Fruit fly (Drosophila melanogaster) whole organism, embryonic: ENCODE measurements around the gene hyd.
A peak's percentile ranks its signal among the peaks of the same experiment; 100 is the strongest.

Experiments
- CG1024 ChIP-seq: fragments of 200-800 bp; sonication (Bioruptor generic); IDR thresholded peaks from 2 replicates; pipeline ENCODE4 v1.3.6; 2022; ENCODE audit warnings: missing biosample characterization, missing genetic modification characterization
- CG10431 ChIP-seq: fragments of 200-800 bp; sonication (Bioruptor generic); optimal IDR thresholded peaks from 3 replicates; lab custom pipeline; 2018; ENCODE audit warnings: missing biosample characterization, mild to moderate bottlenecking, missing genetic modification characterization
- CG10543 ChIP-seq: fragments of 200-800 bp; sonication (Bioruptor generic); optimal IDR thresholded peaks from 3 replicates; lab custom pipeline; 2017; ENCODE audit warnings: missing biosample characterization, mild to moderate bottlenecking, missing genetic modification characterization, moderate library complexity
- CG11247 ChIP-seq: fragments of 200-800 bp; sonication (Bioruptor generic); IDR thresholded peaks from 2 replicates; pipeline ENCODE4 v1.3.6; 2022; ENCODE audit warnings: missing biosample characterization, missing genetic modification characterization
- CG11695 ChIP-seq: fragments of 200-800 bp; sonication (Bioruptor generic); IDR thresholded peaks from 3 replicates; pipeline ENCODE4 v1.3.6; 2022; ENCODE audit warnings: missing biosample characterization, missing genetic modification characterization
- CG12155 ChIP-seq: fragments of 200-800 bp; sonication (Bioruptor generic); optimal IDR thresholded peaks from 3 replicates; lab custom pipeline; 2016; ENCODE audit warnings: missing biosample characterization, missing genetic modification characterization
- CG12219 ChIP-seq: fragments of 200-800 bp; sonication (Bioruptor generic); optimal IDR thresholded peaks from 3 replicates; lab custom pipeline; 2018; ENCODE audit warnings: missing biosample characterization, mild to moderate bottlenecking, missing genetic modification characterization
- CG1529 ChIP-seq: fragments of 200-800 bp; sonication (Bioruptor generic); optimal IDR thresholded peaks from 3 replicates; lab custom pipeline; 2018; ENCODE audit warnings: missing biosample characterization, missing genetic modification characterization
- CG17912 ChIP-seq: fragments of 200-800 bp; sonication (Bioruptor generic); optimal IDR thresholded peaks from 2 replicates; lab custom pipeline; 2018; ENCODE audit warnings: missing biosample characterization, mild to moderate bottlenecking, missing genetic modification characterization
- CG2199 ChIP-seq: fragments of 200-800 bp; sonication (Bioruptor generic); IDR thresholded peaks from 3 replicates; pipeline ENCODE4 v1.3.6; 2022; ENCODE audit warnings: missing biosample characterization, missing genetic modification characterization
- CG2202 ChIP-seq: fragments of 200-800 bp; sonication (Bioruptor generic); optimal IDR thresholded peaks from 2 replicates; lab custom pipeline; 2018; ENCODE audit warnings: missing biosample characterization, mild to moderate bottlenecking, missing genetic modification characterization
- CG30020 ChIP-seq: fragments of 200-800 bp; optimal IDR thresholded peaks from 2 replicates; lab custom pipeline; 2019; ENCODE audit warnings: missing biosample characterization, mild to moderate bottlenecking, missing genetic modification characterization, moderate library complexity
- CG30431 ChIP-seq: fragments of 200-800 bp; sonication (Bioruptor generic); optimal IDR thresholded peaks from 2 replicates; lab custom pipeline; 2017; ENCODE audit warnings: missing biosample characterization, missing genetic modification characterization
- CG33213 ChIP-seq: fragments of 200-800 bp; sonication (Bioruptor generic); optimal IDR thresholded peaks from 3 replicates; lab custom pipeline; 2016; ENCODE audit warnings: missing biosample characterization, missing genetic modification characterization
- CG4328 ChIP-seq: fragments of 200-800 bp; sonication (Bioruptor generic); optimal IDR thresholded peaks from 3 replicates; lab custom pipeline; 2017; ENCODE audit warnings: missing biosample characterization, missing genetic modification reagents, missing genetic modification characterization
- CG4360 ChIP-seq: fragments of 200-800 bp; sonication (Bioruptor generic); IDR thresholded peaks from 2 replicates; pipeline ENCODE4 v1.3.6; 2022; ENCODE audit warnings: missing biosample characterization, missing genetic modification characterization
- CG4424 ChIP-seq: fragments of 200-800 bp; sonication (Bioruptor generic); optimal IDR thresholded peaks from 3 replicates; lab custom pipeline; 2016; ENCODE audit warnings: missing biosample characterization, missing genetic modification characterization
- CG6175 ChIP-seq: fragments of 200-800 bp; sonication (Bioruptor generic); IDR thresholded peaks from 3 replicates; pipeline ENCODE4 v1.3.6; 2022; ENCODE audit warnings: missing biosample characterization, missing genetic modification characterization
- CG6254 ChIP-seq: fragments of 200-800 bp; sonication (Bioruptor generic); optimal IDR thresholded peaks from 3 replicates; lab custom pipeline; 2017; ENCODE audit warnings: mild to moderate bottlenecking, missing biosample characterization, missing genetic modification reagents, missing genetic modification characterization
- CG7271 ChIP-seq: fragments of 200-800 bp; sonication (Bioruptor generic); optimal IDR thresholded peaks from 2 replicates; lab custom pipeline; 2018; ENCODE audit warnings: missing biosample characterization, mild to moderate bottlenecking, missing genetic modification characterization, moderate library complexity
- CG7556 ChIP-seq: fragments of 200-800 bp; sonication (Bioruptor generic); optimal IDR thresholded peaks from 2 replicates; lab custom pipeline; 2017; ENCODE audit warnings: missing biosample characterization, mild to moderate bottlenecking, missing genetic modification characterization
- CG7745 ChIP-seq: fragments of 200-800 bp; sonication (Bioruptor generic); optimal IDR thresholded peaks from 2 replicates; lab custom pipeline; 2018; ENCODE audit warnings: missing biosample characterization, mild to moderate bottlenecking, missing genetic modification characterization, moderate library complexity
- CG8765 ChIP-seq: fragments of 200-800 bp; sonication (Bioruptor generic); IDR thresholded peaks from 2 replicates; pipeline ENCODE4 v1.3.6; 2022; ENCODE audit warnings: missing biosample characterization, missing genetic modification characterization
- CG8924 ChIP-seq: fragments of 200-800 bp; optimal IDR thresholded peaks from 3 replicates; lab custom pipeline; 2019; ENCODE audit warnings: missing biosample characterization, mild to moderate bottlenecking, missing genetic modification characterization, moderate library complexity
- CG9797 ChIP-seq: fragments of 200-800 bp; sonication (Bioruptor generic); optimal IDR thresholded peaks from 3 replicates; lab custom pipeline; 2018; ENCODE audit warnings: missing biosample characterization, mild to moderate bottlenecking, missing genetic modification characterization
- Camta ChIP-seq: fragments of 200-800 bp; sonication (Bioruptor generic); optimal IDR thresholded peaks from 2 replicates; lab custom pipeline; 2016; ENCODE audit warnings: missing biosample characterization, missing genetic modification characterization
- Deaf1 ChIP-seq: fragments of 200-800 bp; optimal IDR thresholded peaks from 3 replicates; lab custom pipeline; 2019; ENCODE audit warnings: missing biosample characterization, mild to moderate bottlenecking, missing genetic modification characterization, moderate library complexity
- Lim3 ChIP-seq: fragments of 200-800 bp; sonication (Bioruptor generic); IDR thresholded peaks from 2 replicates; pipeline ENCODE4 v1.3.6; 2022; ENCODE audit warnings: missing biosample characterization, missing genetic modification characterization
- Myb ChIP-seq: fragments of 200-800 bp; sonication (Bioruptor generic); optimal IDR thresholded peaks from 2 replicates; lab custom pipeline; 2016; ENCODE audit warnings: missing biosample characterization, missing genetic modification characterization
- Sry-δ ChIP-seq: fragments of 200-800 bp; sonication (Bioruptor generic); optimal IDR thresholded peaks from 2 replicates; lab custom pipeline; 2016; ENCODE audit warnings: missing biosample characterization, missing genetic modification characterization
- Xbp1 ChIP-seq: fragments of 200-800 bp; sonication (Bioruptor generic); optimal IDR thresholded peaks from 3 replicates; lab custom pipeline; 2016; ENCODE audit warnings: missing biosample characterization, mild to moderate bottlenecking, missing genetic modification characterization
- aop ChIP-seq: fragments of 200-800 bp; sonication (Bioruptor generic); IDR thresholded peaks from 2 replicates; pipeline ENCODE4 v1.3.6; 2022; ENCODE audit warnings: missing biosample characterization, missing genetic modification characterization
- ara ChIP-seq: fragments of 200-800 bp; sonication (Bioruptor generic); IDR thresholded peaks from 2 replicates; pipeline ENCODE4 v1.3.6; 2022; ENCODE audit warnings: missing biosample characterization, missing genetic modification characterization
- ash1 ChIP-seq: fragments of 200-800 bp; sonication (Bioruptor generic); optimal IDR thresholded peaks from 2 replicates; lab custom pipeline; 2018; ENCODE audit warnings: missing biosample characterization, mild to moderate bottlenecking, missing genetic modification characterization
- az2 ChIP-seq: fragments of 200-800 bp; sonication (Bioruptor generic); optimal IDR thresholded peaks from 3 replicates; lab custom pipeline; 2016; ENCODE audit warnings: missing biosample characterization, missing genetic modification characterization
- bab2 ChIP-seq: fragments of 200-800 bp; sonication (Bioruptor generic); optimal IDR thresholded peaks from 2 replicates; lab custom pipeline; 2016; ENCODE audit warnings: missing biosample characterization, missing genetic modification characterization
- btn ChIP-seq: fragments of 200-800 bp; sonication (Bioruptor generic); optimal IDR thresholded peaks from 2 replicates; lab custom pipeline; 2016; ENCODE audit warnings: missing biosample characterization, missing genetic modification characterization
- disco-r ChIP-seq: fragments of 200-800 bp; sonication (Bioruptor generic); optimal IDR thresholded peaks from 2 replicates; lab custom pipeline; 2016; ENCODE audit warnings: missing biosample characterization, missing genetic modification characterization
- fd96Cb ChIP-seq: fragments of 200-800 bp; sonication (Bioruptor generic); optimal IDR thresholded peaks from 2 replicates; lab custom pipeline; 2018; ENCODE audit warnings: missing biosample characterization, mild to moderate bottlenecking, missing genetic modification characterization, moderate library complexity
- gro ChIP-seq: fragments of 200-800 bp; sonication (Bioruptor generic); optimal IDR thresholded peaks from 2 replicates; lab custom pipeline; 2016; ENCODE audit warnings: missing biosample characterization, missing genetic modification characterization
- gsb ChIP-seq: fragments of 200-800 bp; sonication (Bioruptor generic); IDR thresholded peaks from 2 replicates; pipeline ENCODE4 v1.3.6; 2022; ENCODE audit warnings: missing biosample characterization, missing genetic modification characterization
- klu ChIP-seq: fragments of 200-800 bp; sonication (Bioruptor generic); IDR thresholded peaks from 2 replicates; pipeline ENCODE4 v1.3.6; 2022; ENCODE audit warnings: missing biosample characterization, missing genetic modification characterization
- knrl ChIP-seq: fragments of 200-800 bp; sonication (Bioruptor generic); IDR thresholded peaks from 3 replicates; pipeline ENCODE4 v1.3.6; 2022; ENCODE audit warnings: missing biosample characterization, missing genetic modification characterization; ENCODE audit not compliant: partially characterized antibody
- lab ChIP-seq: fragments of 200-800 bp; sonication (Bioruptor generic); optimal IDR thresholded peaks from 3 replicates; lab custom pipeline; 2017; ENCODE audit warnings: missing biosample characterization, missing genetic modification characterization, mild to moderate bottlenecking, moderate library complexity, missing genetic modification reagents
- luna ChIP-seq: fragments of 200-800 bp; sonication (Bioruptor generic); optimal IDR thresholded peaks from 2 replicates; lab custom pipeline; 2016; ENCODE audit warnings: missing biosample characterization, missing genetic modification characterization
- nerfin-2 ChIP-seq: fragments of 200-800 bp; sonication (Bioruptor generic); IDR thresholded peaks from 2 replicates; pipeline ENCODE4 v1.3.6; 2022; ENCODE audit warnings: missing biosample characterization, missing genetic modification characterization; ENCODE audit not compliant: partially characterized antibody
- pum ChIP-seq: fragments of 200-800 bp; sonication (Bioruptor generic); optimal IDR thresholded peaks from 2 replicates; lab custom pipeline; 2016; ENCODE audit warnings: missing biosample characterization, missing genetic modification characterization
- sc ChIP-seq, 3 experiments: fragments of >200 bp in 2 of 3; fragments of 200-800 bp in 1 of 3; sonication (Bioruptor generic) in 1 of 3; optimal IDR thresholded peaks; 2 replicates in 2 of 3; 3 replicates in 1 of 3; lab custom pipeline; 2017; ENCODE audit warnings: mild to moderate bottlenecking in 1 of 3, missing biosample characterization in 1 of 3, missing genetic modification characterization in 1 of 3, missing genetic modification reagents in 1 of 3
- sob ChIP-seq: fragments of 200-800 bp; sonication (Bioruptor generic); IDR thresholded peaks from 2 replicates; pipeline ENCODE4 v1.3.6; 2022; ENCODE audit warnings: missing biosample characterization, missing genetic modification characterization
- ssp ChIP-seq: fragments of 200-800 bp; sonication (Bioruptor generic); IDR thresholded peaks from 2 replicates; pipeline ENCODE4 v1.3.6; 2022; ENCODE audit warnings: missing biosample characterization, missing genetic modification characterization
- trh ChIP-seq: fragments of 200-800 bp; sonication (Bioruptor generic); optimal IDR thresholded peaks from 2 replicates; lab custom pipeline; 2016; ENCODE audit warnings: missing biosample characterization, missing genetic modification characterization
- wdn ChIP-seq: fragments of 200-800 bp; sonication (Bioruptor generic); IDR thresholded peaks from 2 replicates; pipeline ENCODE4 v1.3.6; 2022; ENCODE audit warnings: missing biosample characterization, missing genetic modification characterization

hyd gene

dm6 chr3R:9771519-9771972 is 46.1 kb upstream of the hyd start, which contains the start of gene CG9471 (continued):
- TF ChIP-seq CG17912 (GFP tag; lab: Kevin White, UChicago), result peak; percentile 77
- TF ChIP-seq Xbp1 (GFP tag; lab: Kevin White, UChicago), result peak; percentile 95
- peak; percentile 91 for TF ChIP-seq CG4424
- peak; percentile 72 for TF ChIP-seq CG6254
- TF ChIP-seq gsb (GFP tag; lab: Robert Waterston, UW), result peak; percentile 80
- TF ChIP-seq btn (GFP tag; lab: Kevin White, UChicago), result peak; percentile 25
- TF ChIP-seq CG2199 (GFP tag; lab: Robert Waterston, UW), result 0 out of 3 replicates have a peak, but pooled peaks have one; percentile 52
- TF ChIP-seq ssp (GFP tag; lab: Robert Waterston, UW), result peak; percentile 77
- peak; percentile 69 for TF ChIP-seq trh (GFP tag; lab: Kevin White, UChicago)
- peak; percentile 76 for TF ChIP-seq CG2202 (tag; lab: Kevin White, UChicago)
- TF ChIP-seq CG10431 (GFP tag; lab: Kevin White, UChicago), result peak; percentile 62
- TF ChIP-seq sob, result peak; percentile 94
- TF ChIP-seq CG8765 (GFP tag; lab: Robert Waterston, UW), result peak; percentile 70; the same call in 1 of the 2 replicates
- TF ChIP-seq Lim3 (GFP tag; lab: Robert Waterston, UW), result peak; percentile 65; the same call in 1 of the 2 replicates
- no peak for TF ChIP-seq nerfin-2 (GFP tag; lab: Robert Waterston, UW)
- peak; percentile 87 for TF ChIP-seq bab2
- peak; percentile 43 for TF ChIP-seq disco-r (GFP tag; lab: Kevin White, UChicago)
- peak; percentile 92 for TF ChIP-seq CG11695 (GFP tag; lab: Robert Waterston, UW)
- peak; percentile 72 for TF ChIP-seq CG30431
- peak; percentile 56; the same call in 1 of the 2 replicates for TF ChIP-seq CG1024 (GFP tag; lab: Robert Waterston, UW)
- peak; percentile 80 for TF ChIP-seq CG33213 (GFP tag; lab: Kevin White, UChicago)
- TF ChIP-seq CG11247 (GFP tag; lab: Robert Waterston, UW), result peak; percentile 90
- TF ChIP-seq CG12219 (GFP tag; lab: Kevin White, UChicago), result peak; percentile 86
- peak; percentile 93 for TF ChIP-seq CG8924 (tag; lab: Kevin White, UChicago)
- TF ChIP-seq gro (GFP tag; lab: Kevin White, UChicago), result peak; percentile 89
- peak; percentile 72 for TF ChIP-seq luna (GFP tag; lab: Kevin White, UChicago)
- TF ChIP-seq pum (GFP tag; lab: Kevin White, UChicago), result peak; percentile 88
- peak; percentile 82 for TF ChIP-seq klu (GFP tag; lab: Robert Waterston, UW)
- TF ChIP-seq Camta, result peak; percentile 87
- peak; percentile 49 for TF ChIP-seq Sry-δ
- TF ChIP-seq CG12155 (GFP tag; lab: Kevin White, UChicago), result peak; percentile 93
- no peak for TF ChIP-seq CG9797 (GFP tag; lab: Kevin White, UChicago)
- TF ChIP-seq CG7745 (tag; lab: Kevin White, UChicago), result peak; percentile 58
- TF ChIP-seq ash1 (GFP tag; lab: Kevin White, UChicago), result no peak
- TF ChIP-seq CG10543 (GFP tag; lab: Kevin White, UChicago), result peak; percentile 94
- peak; percentile 67; the same call in 1 of the 3 replicates for TF ChIP-seq CG6175
- peak; percentile 80 for TF ChIP-seq CG1529 (GFP tag; lab: Kevin White, UChicago)
- TF ChIP-seq CG4360 (GFP tag; lab: Robert Waterston, UW), result peak; percentile 61
- peak; percentile 51 for TF ChIP-seq CG30020 (tag; lab: Kevin White, UChicago)
- TF ChIP-seq knrl (GFP tag; lab: Robert Waterston, UW), result no peak

dm6 chr3R:9770127-9770526 is 44.7 kb upstream of the hyd start:
- TF ChIP-seq ara (GFP tag; lab: Robert Waterston, UW) (no peak), CG10543 (GFP tag; lab: Kevin White, UChicago) (peak; percentile 72), sc (optimal IDR thresholded peaks at IDR 0.05; lab: Kevin White, UChicago) (no peak), sc (GFP tag; optimal IDR thresholded peaks at IDR 0.05; lab: Kevin White, UChicago) (no peak), Myb (GFP tag; lab: Kevin White, UChicago) (no peak), wdn (GFP tag; lab: Robert Waterston, UW) (no peak), fd96Cb (tag; lab: Kevin White, UChicago) (no peak), Deaf1 (tag; lab: Kevin White, UChicago) (no peak), CG7556 (GFP tag; lab: Kevin White, UChicago) (no peak), lab (peak; percentile 7), CG7271 (tag; lab: Kevin White, UChicago) (no peak), CG4328 (GFP tag; lab: Kevin White, UChicago) (no peak), az2 (GFP tag; lab: Kevin White, UChicago) (no peak), aop (GFP tag; lab: Robert Waterston, UW) (no peak)
